Worm (Caenorhabditis elegans): ENCODE results near the gene C27H6.8.

- TF ChIP-seq ham-2 (GFP tag; optimal IDR thresholded peaks at IDR 0.05) = no peak
- no peak for TF ChIP-seq lsy-2 (tag; optimal IDR thresholded peaks at IDR 0.05)
- no peak for TF ChIP-seq mab-5 (tag; optimal IDR thresholded peaks at IDR 0.05)
- no peak for TF ChIP-seq hlh-1 (tag; optimal IDR thresholded peaks at IDR 0.05)
- no peak for TF ChIP-seq ztf-11 (tag; optimal IDR thresholded peaks at IDR 0.05)
- no peak for TF ChIP-seq nhr-237 (tag; optimal IDR thresholded peaks at IDR 0.05)
- no peak for TF ChIP-seq pha-4 (tag; optimal IDR thresholded peaks at IDR 0.05)
- TF ChIP-seq snpc-4 (tag; optimal IDR thresholded peaks at IDR 0.05) = no peak
- no peak for TF ChIP-seq bed-3 (GFP tag; optimal IDR thresholded peaks at IDR 0.05)
Measured at ce11 chrV:10018291-10018690, 30.7 kb upstream of the C27H6.8 start.

Measured in whole organism, mixed stage, embryonic.